Fruit fly (Drosophila melanogaster): ENCODE data around the gene CG10803.

- TF ChIP-seq psq (optimal IDR thresholded peaks at IDR 0.05) = no peak
- TF ChIP-seq CG8478 (optimal IDR thresholded peaks at IDR 0.05) = no peak
- TF ChIP-seq Dll (optimal IDR thresholded peaks at IDR 0.05) = no peak
These were observed 40.6 kb upstream of the CG10803 start for dm6 chrX:3444800-3445199.
